Fruit fly (Drosophila melanogaster) whole organism, embryonic: ENCODE data around the gene Zn72D.
A peak's percentile ranks its signal among the peaks of the same experiment; 100 is the strongest.

Experiments
- Awh ChIP-seq: fragments of 200-800 bp; sonication (Bioruptor generic); IDR thresholded peaks from 2 replicates; pipeline ENCODE4, ENCODE4 v1.3.6; 2022; ENCODE audit warnings: missing biosample characterization, missing genetic modification characterization
- Bdp1 ChIP-seq: fragments of 200-800 bp; sonication (Bioruptor generic); optimal IDR thresholded peaks from 3 replicates; lab custom pipeline; 2016; ENCODE audit warnings: missing biosample characterization, missing genetic modification characterization
- CG12299 ChIP-seq: fragments of 200-800 bp; sonication (Bioruptor generic); optimal IDR thresholded peaks from 2 replicates; lab custom pipeline; 2018; ENCODE audit warnings: missing biosample characterization, mild to moderate bottlenecking, missing genetic modification characterization
- CG12659 ChIP-seq: fragments of 200-800 bp; sonication (Bioruptor generic); optimal IDR thresholded peaks from 3 replicates; lab custom pipeline; 2017; ENCODE audit warnings: mild to moderate bottlenecking, missing biosample characterization, missing genetic modification reagents, missing genetic modification characterization
- CG13287 ChIP-seq: fragments of 200-800 bp; sonication (Bioruptor generic); IDR thresholded peaks from 2 replicates; pipeline ENCODE4 v1.3.6; 2022; ENCODE audit warnings: missing biosample characterization, missing genetic modification characterization; ENCODE audit not compliant: partially characterized antibody
- CG13894 ChIP-seq: fragments of 200-800 bp; sonication (Bioruptor generic); optimal IDR thresholded peaks from 3 replicates; lab custom pipeline; 2018; ENCODE audit warnings: missing biosample characterization, mild to moderate bottlenecking, missing genetic modification characterization, moderate library complexity
- CG15073 ChIP-seq: fragments of 200-800 bp; sonication (Bioruptor generic); optimal IDR thresholded peaks from 2 replicates; lab custom pipeline; 2016; ENCODE audit warnings: missing biosample characterization, missing genetic modification characterization
- CG17359 ChIP-seq: fragments of 200-800 bp; sonication (Bioruptor generic); optimal IDR thresholded peaks from 3 replicates; lab custom pipeline; 2018; ENCODE audit warnings: missing biosample characterization, mild to moderate bottlenecking, missing genetic modification characterization, moderate library complexity
- CG18476 ChIP-seq: fragments of 200-800 bp; sonication (Bioruptor generic); optimal IDR thresholded peaks from 2 replicates; lab custom pipeline; 2016; ENCODE audit warnings: missing biosample characterization, mild to moderate bottlenecking, missing genetic modification characterization
- CG2712 ChIP-seq: fragments of 200-800 bp; optimal IDR thresholded peaks from 3 replicates; lab custom pipeline; 2019; ENCODE audit warnings: missing biosample characterization, mild to moderate bottlenecking, missing genetic modification characterization, moderate library complexity
- CG3847 ChIP-seq: fragments of 200-800 bp; sonication (Bioruptor generic); IDR thresholded peaks from 2 replicates; pipeline ENCODE4 v1.3.6; 2022; ENCODE audit warnings: missing biosample characterization, missing genetic modification characterization
- CG42726 ChIP-seq: fragments of 200-800 bp; sonication (Bioruptor generic); IDR thresholded peaks from 2 replicates; pipeline ENCODE4 v1.3.6; 2022; ENCODE audit warnings: missing biosample characterization, missing genetic modification characterization; ENCODE audit not compliant: partially characterized antibody
- CG5180 ChIP-seq: fragments of 200-800 bp; sonication (Bioruptor generic); optimal IDR thresholded peaks from 3 replicates; lab custom pipeline; 2017; ENCODE audit warnings: missing biosample characterization, missing genetic modification characterization, mild to moderate bottlenecking, moderate library complexity, missing genetic modification reagents
- CG7745 ChIP-seq: fragments of 200-800 bp; sonication (Bioruptor generic); optimal IDR thresholded peaks from 2 replicates; lab custom pipeline; 2018; ENCODE audit warnings: missing biosample characterization, mild to moderate bottlenecking, missing genetic modification characterization, moderate library complexity
- CG8089 ChIP-seq: fragments of 200-800 bp; sonication (Bioruptor generic); optimal IDR thresholded peaks from 3 replicates; lab custom pipeline; 2016; ENCODE audit warnings: missing biosample characterization, missing genetic modification characterization
- CHES-1-like ChIP-seq: fragments of 200-800 bp; sonication (Bioruptor generic); optimal IDR thresholded peaks from 2 replicates; lab custom pipeline; 2016; ENCODE audit warnings: missing biosample characterization, missing genetic modification characterization
- CoRest ChIP-seq: fragments of 200-800 bp; sonication (Bioruptor generic); optimal IDR thresholded peaks from 3 replicates; lab custom pipeline; 2018; ENCODE audit warnings: missing biosample characterization, mild to moderate bottlenecking, missing genetic modification characterization, moderate library complexity
- CrebB ChIP-seq: fragments of 200-800 bp; sonication (Bioruptor generic); optimal IDR thresholded peaks from 3 replicates; lab custom pipeline; 2018; ENCODE audit warnings: missing biosample characterization, mild to moderate bottlenecking, missing genetic modification characterization
- D ChIP-seq, 2 experiments: fragments of 200-800 bp in 1 of 2; fragments of >200 bp in 1 of 2; sonication (Bioruptor generic) in 1 of 2; optimal IDR thresholded peaks; 2 replicates in 1 of 2; 3 replicates in 1 of 2; lab custom pipeline; 2017; ENCODE audit warnings: mild to moderate bottlenecking in 1 of 2, missing biosample characterization in 1 of 2, missing genetic modification characterization in 1 of 2, missing genetic modification reagents in 1 of 2
- Dad ChIP-seq: fragments of 200-800 bp; sonication (Bioruptor generic); optimal IDR thresholded peaks from 3 replicates; lab custom pipeline; 2016; ENCODE audit warnings: missing biosample characterization, missing genetic modification characterization
- Dfd ChIP-seq, 2 experiments: fragments of >200 bp; optimal IDR thresholded peaks; 2 replicates each; lab custom pipeline; 2017; ENCODE audit warnings: missing biosample characterization in 2 of 2, missing genetic modification characterization in 2 of 2
- Dip3 ChIP-seq: fragments of 200-800 bp; sonication (Bioruptor generic); optimal IDR thresholded peaks from 3 replicates; lab custom pipeline; 2016; ENCODE audit warnings: missing biosample characterization, missing genetic modification characterization
- H15 ChIP-seq: fragments of 200-800 bp; sonication (Bioruptor generic); IDR thresholded peaks from 3 replicates; pipeline ENCODE4 v1.3.6; 2022; ENCODE audit warnings: missing biosample characterization, missing genetic modification characterization
- Hmr ChIP-seq: fragments of 200-800 bp; sonication (Bioruptor generic); optimal IDR thresholded peaks from 3 replicates; lab custom pipeline; 2017; ENCODE audit warnings: mild to moderate bottlenecking, missing biosample characterization, missing genetic modification reagents, missing genetic modification characterization
- MBD-R2 ChIP-seq: fragments of 200-800 bp; sonication (Bioruptor generic); IDR thresholded peaks from 2 replicates; pipeline ENCODE4 v1.3.6; 2022; ENCODE audit warnings: missing biosample characterization, missing genetic modification characterization
- NK7.1 ChIP-seq: fragments of 200-800 bp; sonication (Bioruptor generic); optimal IDR thresholded peaks from 3 replicates; lab custom pipeline; 2016; ENCODE audit warnings: missing biosample characterization, missing genetic modification characterization
- Ptx1 ChIP-seq: fragments of 200-800 bp; sonication (Bioruptor generic); IDR thresholded peaks from 2 replicates; pipeline ENCODE4 v1.3.6; 2022; ENCODE audit warnings: missing biosample characterization, missing genetic modification characterization
- ato ChIP-seq: fragments of 200-800 bp; sonication (Bioruptor generic); IDR thresholded peaks from 2 replicates; pipeline ENCODE4 v1.3.6; 2022; ENCODE audit warnings: missing biosample characterization, missing genetic modification characterization; ENCODE audit not compliant: partially characterized antibody
- cas ChIP-seq: fragments of 200-800 bp; sonication (Bioruptor generic); IDR thresholded peaks from 2 replicates; pipeline ENCODE4 v1.3.6; 2022; ENCODE audit warnings: missing biosample characterization, missing genetic modification characterization
- ci ChIP-seq: fragments of 200-800 bp; sonication (Bioruptor generic); IDR thresholded peaks from 3 replicates; pipeline ENCODE4 v1.3.6; 2022; ENCODE audit warnings: missing biosample characterization, missing genetic modification characterization
- cwo ChIP-seq: fragments of 200-800 bp; sonication (Bioruptor generic); optimal IDR thresholded peaks from 3 replicates; lab custom pipeline; 2017; ENCODE audit warnings: missing biosample characterization, missing genetic modification characterization, mild to moderate bottlenecking, moderate library complexity, missing genetic modification reagents
- dimm ChIP-seq: fragments of 200-800 bp; sonication (Bioruptor generic); IDR thresholded peaks from 2 replicates; pipeline ENCODE4 v1.3.6; 2022; ENCODE audit warnings: missing biosample characterization, missing genetic modification characterization
- dpn ChIP-seq, 2 experiments: fragments of 200-800 bp; sonication (Bioruptor generic); optimal IDR thresholded peaks; 3 replicates each; lab custom pipeline; 2016; ENCODE audit warnings: missing biosample characterization in 2 of 2, missing genetic modification characterization in 2 of 2
- fd3F ChIP-seq: fragments of 200-800 bp; sonication (Bioruptor generic); optimal IDR thresholded peaks from 2 replicates; lab custom pipeline; 2018; ENCODE audit warnings: missing biosample characterization, mild to moderate bottlenecking, missing genetic modification characterization, moderate library complexity
- fd64A ChIP-seq: fragments of 200-800 bp; sonication (Bioruptor generic); optimal IDR thresholded peaks from 3 replicates; lab custom pipeline; 2018; ENCODE audit warnings: missing biosample characterization, mild to moderate bottlenecking, missing genetic modification characterization
- gfzf ChIP-seq: fragments of 200-800 bp; sonication (Bioruptor generic); optimal IDR thresholded peaks from 2 replicates; lab custom pipeline; 2016; ENCODE audit warnings: missing biosample characterization, mild to moderate bottlenecking, missing genetic modification characterization, moderate library complexity
- grau ChIP-seq: fragments of 200-800 bp; optimal IDR thresholded peaks from 3 replicates; lab custom pipeline; 2019; ENCODE audit warnings: missing biosample characterization, mild to moderate bottlenecking, missing genetic modification characterization, moderate library complexity
- hth ChIP-seq: fragments of >200 bp; optimal IDR thresholded peaks from 2 replicates; lab custom pipeline; 2017; ENCODE audit warnings: inconsistent platforms
- jumu ChIP-seq: fragments of 200-800 bp; sonication (Bioruptor generic); optimal IDR thresholded peaks from 3 replicates; lab custom pipeline; 2016; ENCODE audit warnings: missing biosample characterization, missing genetic modification characterization
- kay ChIP-seq: fragments of 200-800 bp; sonication (Bioruptor generic); optimal IDR thresholded peaks from 2 replicates; lab custom pipeline; 2016; ENCODE audit warnings: missing biosample characterization, missing genetic modification characterization
- lov ChIP-seq, 2 experiments: fragments of 200-800 bp in 1 of 2; fragments of >200 bp in 1 of 2; sonication (Bioruptor generic) in 1 of 2; IDR thresholded peaks in 1 of 2; optimal IDR thresholded peaks in 1 of 2; 2 replicates in 1 of 2; 3 replicates in 1 of 2; pipeline versions ENCODE4 v1.3.6 to Lab custom; 2017 to 2022; ENCODE audit warnings: missing biosample characterization in 1 of 2, missing genetic modification characterization in 1 of 2
- mam ChIP-seq: fragments of 200-800 bp; sonication (Bioruptor generic); optimal IDR thresholded peaks from 3 replicates; lab custom pipeline; 2016; ENCODE audit warnings: missing biosample characterization, missing genetic modification characterization
- oc ChIP-seq: fragments of 200-800 bp; sonication (Bioruptor generic); optimal IDR thresholded peaks from 2 replicates; lab custom pipeline; 2018; ENCODE audit warnings: missing biosample characterization, mild to moderate bottlenecking, missing genetic modification characterization, moderate library complexity
- p53 ChIP-seq: fragments of 200-800 bp; sonication (Bioruptor generic); optimal IDR thresholded peaks from 2 replicates; lab custom pipeline; 2016; ENCODE audit warnings: missing biosample characterization, missing genetic modification characterization
- ranshi ChIP-seq: fragments of 200-800 bp; sonication (Bioruptor generic); IDR thresholded peaks from 2 replicates; pipeline ENCODE4 v1.3.6; 2022; ENCODE audit warnings: missing biosample characterization, missing genetic modification characterization
- repo ChIP-seq: fragments of 200-800 bp; sonication (Bioruptor generic); optimal IDR thresholded peaks from 2 replicates; lab custom pipeline; 2016; ENCODE audit warnings: missing biosample characterization, missing genetic modification characterization
- stwl ChIP-seq: fragments of 200-800 bp; sonication (Bioruptor generic); optimal IDR thresholded peaks from 3 replicates; lab custom pipeline; 2018; ENCODE audit warnings: missing biosample characterization, mild to moderate bottlenecking, missing genetic modification characterization, moderate library complexity
- vnd ChIP-seq: fragments of 200-800 bp; sonication (Bioruptor generic); IDR thresholded peaks from 3 replicates; pipeline ENCODE4 v1.3.6; 2022; ENCODE audit warnings: missing biosample characterization, missing genetic modification characterization; ENCODE audit not compliant: partially characterized antibody
- wdn ChIP-seq: fragments of 200-800 bp; sonication (Bioruptor generic); IDR thresholded peaks from 2 replicates; pipeline ENCODE4 v1.3.6; 2022; ENCODE audit warnings: missing biosample characterization, missing genetic modification characterization

Zn72D gene

DNA sequence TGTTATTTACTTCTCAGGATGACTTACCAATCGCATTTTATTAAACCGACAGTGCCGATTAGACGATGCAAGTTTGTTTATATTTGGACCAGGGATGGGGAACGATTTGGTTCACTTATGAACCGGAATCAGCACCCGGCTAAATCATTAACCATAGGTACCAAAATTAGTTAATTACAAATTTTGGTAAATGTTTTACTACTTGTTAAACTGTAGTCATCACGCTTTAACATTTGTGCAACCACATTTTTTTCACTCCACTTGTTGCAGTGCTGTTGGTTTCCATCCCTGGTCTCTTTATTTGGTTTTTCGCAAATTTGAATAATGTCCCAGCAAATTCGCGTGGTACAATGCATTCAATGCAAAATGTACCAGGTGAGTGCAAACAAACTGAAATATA lies 6.9 kb downstream of the Zn72D start, which contains the start of the genes IntS9 and CG43295 (continued):
- TF ChIP-seq kay (GFP tag; lab: Kevin White, UChicago) (peak; percentile 64), CG8089 (GFP tag; lab: Kevin White, UChicago) (peak; percentile 84), dimm (0 out of 2 replicates have a peak, but pooled peaks have one; percentile 19), repo (GFP tag; lab: Kevin White, UChicago) (peak; percentile 80), CG12299 (tag; lab: Kevin White, UChicago) (peak; percentile 39), Dad (GFP tag; lab: Kevin White, UChicago) (peak; percentile 76), vnd (GFP tag; lab: Robert Waterston, UW) (no peak), Hmr (GFP tag; lab: Kevin White, UChicago) (no peak), lov (optimal IDR thresholded peaks at IDR 0.05; lab: Kevin White, UChicago) (no peak), lov (GFP tag; IDR thresholded peaks at IDR 0.05; lab: Robert Waterston, UW) (peak; percentile 74; the same call in 1 of the 3 replicates), oc (tag; lab: Kevin White, UChicago) (no peak), Dfd (GFP tag; optimal IDR thresholded peaks at IDR 0.05; lab: Kevin White, UChicago) (no peak), CG5180 (GFP tag; lab: Kevin White, UChicago) (no peak), CG13287 (GFP tag; lab: Robert Waterston, UW) (peak; percentile 66), fd64A (GFP tag; lab: Kevin White, UChicago) (peak; percentile 46), hth (lab: Kevin White, UChicago) (no peak), CG7745 (tag; lab: Kevin White, UChicago) (no peak), CG17359 (tag; lab: Kevin White, UChicago) (peak; percentile 73), grau (tag; lab: Kevin White, UChicago) (no peak), cwo (GFP tag; lab: Kevin White, UChicago) (no peak), Dip3 (peak; percentile 86), CoRest (tag; lab: Kevin White, UChicago) (no peak), ato (GFP tag; lab: Robert Waterston, UW) (no peak), stwl (tag; lab: Kevin White, UChicago) (peak; percentile 56), dpn (GFP tag; optimal IDR thresholded peaks at IDR 0.05; lab: Kevin White, UChicago) (peak; percentile 87 to 89), Ptx1 (GFP tag; lab: Robert Waterston, UW) (peak; percentile 88), ranshi (GFP tag; lab: Robert Waterston, UW) (peak; percentile 85), CG13894 (tag; lab: Kevin White, UChicago) (no peak), mam (GFP tag; lab: Kevin White, UChicago) (peak; percentile 89), H15 (GFP tag; lab: Robert Waterston, UW) (peak; percentile 78), cas (GFP tag; lab: Robert Waterston, UW) (peak; percentile 74; the same call in 1 of the 2 replicates), CG3847 (GFP tag; lab: Robert Waterston, UW) (peak; percentile 65), Bdp1 (GFP tag; lab: Kevin White, UChicago) (peak; percentile 80), CHES-1-like (GFP tag; lab: Kevin White, UChicago) (peak; percentile 88), CG2712 (no peak), jumu (GFP tag; lab: Kevin White, UChicago) (peak; percentile 89), Awh (GFP tag; lab: Robert Waterston, UW) (peak; percentile 82), CG15073 (GFP tag; lab: Kevin White, UChicago) (peak; percentile 42), CrebB (peak; percentile 64), p53 (no peak), gfzf (peak; percentile 6), MBD-R2 (GFP tag; lab: Robert Waterston, UW) (peak; percentile 94), NK7.1 (GFP tag; lab: Kevin White, UChicago) (peak; percentile 62), wdn (GFP tag; lab: Robert Waterston, UW) (peak; percentile 77), CG42726 (GFP tag; lab: Robert Waterston, UW) (no peak), ci (GFP tag; lab: Robert Waterston, UW) (peak; percentile 93), CG12659 (peak; percentile 71), D (optimal IDR thresholded peaks at IDR 0.05; lab: Kevin White, UChicago) (no peak), D (GFP tag; optimal IDR thresholded peaks at IDR 0.05; lab: Kevin White, UChicago) (peak; percentile 62), CG18476 (GFP tag; lab: Kevin White, UChicago) (peak; percentile 83), fd3F (GFP tag; lab: Kevin White, UChicago) (peak; percentile 58)
